Worm (Caenorhabditis elegans) whole organism, dauer: ENCODE results near the gene scl-26.

Experiments used
- unc-62 ChIP-seq: sonication (generic microtip); optimal IDR thresholded peaks from 2 replicates; lab custom pipeline; 2017; ENCODE audit warnings: missing biosample characterization, missing genetic modification reagents, missing genetic modification characterization

Gene scl-26

ce11 chrV:7601443-7601842, at the start of gene scl-26:
Gene scl-26, minus strand, starts transcription at chrV:7601543.
- TF ChIP-seq unc-62 (GFP tag; lab: Kevin White, UChicago), result no peak

- no peak for TF ChIP-seq unc-62 (GFP tag; lab: Kevin White, UChicago)
Measured at ce11 chrV:7649963-7650362, 48.6 kb upstream of the scl-26 start.

- TF ChIP-seq unc-62 (GFP tag; lab: Kevin White, UChicago), result no peak
Measured at ce11 chrV:7647147-7647546, 45.8 kb upstream of the scl-26 start.

ce11 chrV:7645454-7645853, 44.1 kb upstream of the scl-26 start, which contains the start of gene str-47:
Gene str-47, plus strand, starts transcription at chrV:7645754.
- no peak for TF ChIP-seq unc-62 (GFP tag; lab: Kevin White, UChicago)

ce11 chrV:7643416-7643815, 42.1 kb upstream of the scl-26 start, which contains the start of gene F07C4.11:
Gene F07C4.11, minus strand, starts transcription at chrV:7643516.
- no peak for TF ChIP-seq unc-62 (GFP tag; lab: Kevin White, UChicago)

ce11 chrV:7641718-7642117, 40.4 kb upstream of the scl-26 start:
- no peak for TF ChIP-seq unc-62 (GFP tag; lab: Kevin White, UChicago)

ce11 chrV:7639787-7640186, 38.4 kb upstream of the scl-26 start, which contains the start of gene F07C4.10:
Gene F07C4.10, minus strand, starts transcription at chrV:7639887.
- TF ChIP-seq unc-62 (GFP tag; lab: Kevin White, UChicago), result no peak

ce11 chrV:7639356-7639755, 38.0 kb upstream of the scl-26 start:
- TF ChIP-seq unc-62 (GFP tag; lab: Kevin White, UChicago), result no peak

ce11 chrV:7637801-7638200, 36.5 kb upstream of the scl-26 start, which contains the start of gene clec-45:
Gene clec-45, plus strand, starts transcription at chrV:7638101.
- no peak for TF ChIP-seq unc-62 (GFP tag; lab: Kevin White, UChicago)

- no peak for TF ChIP-seq unc-62 (GFP tag; lab: Kevin White, UChicago)
Measured at ce11 chrV:7635469-7635868, 34.1 kb upstream of the scl-26 start, which contains the start of gene srd-29. Gene srd-29, plus strand, starts transcription at chrV:7635769.

ce11 chrV:7634657-7635056, 33.3 kb upstream of the scl-26 start, which contains the start of gene srd-31:
Gene srd-31, minus strand, starts transcription at chrV:7634757.
- no peak for TF ChIP-seq unc-62 (GFP tag; lab: Kevin White, UChicago)

- TF ChIP-seq unc-62 (GFP tag; lab: Kevin White, UChicago), result no peak
Measured at ce11 chrV:7631732-7632131, 30.4 kb upstream of the scl-26 start, which contains the start of gene srd-25. Gene srd-25, plus strand, starts transcription at chrV:7632032.

- TF ChIP-seq unc-62 (GFP tag; lab: Kevin White, UChicago), result no peak
Measured at ce11 chrV:7629504-7629903, 28.2 kb upstream of the scl-26 start, which contains the start of gene srd-30. Gene srd-30, plus strand, starts transcription at chrV:7629804.

ce11 chrV:7626550-7626949, 25.2 kb upstream of the scl-26 start, which contains the start of gene F07C4.6:
Gene F07C4.6, plus strand, starts transcription at chrV:7626850.
- TF ChIP-seq unc-62 (GFP tag; lab: Kevin White, UChicago), result no peak

ce11 chrV:7624652-7625051, 23.3 kb upstream of the scl-26 start, which contains the start of gene grsp-4:
Gene grsp-4, plus strand, starts transcription at chrV:7624952.
- no peak for TF ChIP-seq unc-62 (GFP tag; lab: Kevin White, UChicago)

- no peak for TF ChIP-seq unc-62 (GFP tag; lab: Kevin White, UChicago)
Measured at ce11 chrV:7624152-7624551, 22.8 kb upstream of the scl-26 start, which contains the start of gene C50E3.13. Gene C50E3.13, minus strand, starts transcription at chrV:7624252.

- TF ChIP-seq unc-62 (GFP tag; lab: Kevin White, UChicago), result no peak
Measured at ce11 chrV:7622011-7622465, 20.7 kb upstream of the scl-26 start, which contains the start of gene C50E3.12. Gene C50E3.12, minus strand, starts transcription at chrV:7622061.
